Fruit fly (Drosophila melanogaster): ENCODE measurements around the gene bard.

DNA sequence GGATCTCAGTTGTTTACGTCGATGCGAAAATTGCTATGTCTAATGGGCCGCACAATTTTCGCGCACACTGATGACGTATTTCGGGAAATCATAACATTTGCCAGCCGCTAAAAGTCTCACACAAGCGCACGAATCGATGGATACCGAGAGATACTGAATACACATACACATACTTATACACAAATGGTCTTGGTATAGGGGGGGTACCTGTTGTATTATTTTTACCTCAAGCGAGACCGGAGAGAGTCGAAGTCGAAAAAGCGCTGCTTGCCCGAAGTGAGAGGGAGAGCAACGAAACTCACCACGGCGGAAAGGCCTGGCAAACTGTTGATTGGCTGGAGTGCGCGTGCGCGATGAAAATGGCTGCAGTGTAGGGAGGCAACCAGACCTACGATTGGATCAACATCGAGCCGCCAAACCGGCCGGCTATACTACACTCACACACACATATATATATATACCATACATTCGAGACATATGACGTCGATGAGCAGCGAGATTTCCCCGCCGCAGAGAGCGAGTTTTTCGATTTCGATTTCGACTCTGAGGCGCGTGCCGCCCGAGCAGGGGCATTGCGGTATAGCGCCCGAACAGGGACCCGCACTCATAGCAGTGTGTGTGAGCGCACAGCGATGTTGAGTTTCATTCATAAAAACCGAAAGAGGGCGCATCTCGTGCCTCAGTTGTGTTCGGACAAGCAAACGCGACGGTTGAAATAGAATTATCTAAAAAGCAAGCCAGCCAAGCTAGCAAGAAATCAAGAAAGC, 40.7 kb downstream of the bard start:
- TF ChIP-seq CG14711 (tag; optimal IDR thresholded peaks at IDR 0.05): no peak
- no peak for TF ChIP-seq CG7101 (tag; optimal IDR thresholded peaks at IDR 0.05)
- no peak for TF ChIP-seq toe (GFP tag; optimal IDR thresholded peaks at IDR 0.05)
- TF ChIP-seq CG5204 (GFP tag; optimal IDR thresholded peaks at IDR 0.05): peak; percentile 2
- TF ChIP-seq cic (GFP tag; optimal IDR thresholded peaks at IDR 0.05): peak; percentile 83
- TF ChIP-seq cnc (optimal IDR thresholded peaks at IDR 0.05): no peak
- TF ChIP-seq CG12768 (GFP tag; optimal IDR thresholded peaks at IDR 0.05): no peak
- TF ChIP-seq Clk (GFP tag; optimal IDR thresholded peaks at IDR 0.05): no peak
- no peak for TF ChIP-seq CG7045 (GFP tag; optimal IDR thresholded peaks at IDR 0.05)
- TF ChIP-seq kay (GFP tag; ENCODE audit: borderline replicate concordance): no peak
- no peak for TF ChIP-seq bab1 (GFP tag; optimal IDR thresholded peaks at IDR 0.05)
- TF ChIP-seq ovo (GFP tag; optimal IDR thresholded peaks at IDR 0.05): no peak
- no peak for TF ChIP-seq Mnt (GFP tag; optimal IDR thresholded peaks at IDR 0.05)
- no peak for TF ChIP-seq Crg-1 (GFP tag; optimal IDR thresholded peaks at IDR 0.05)

Measured in whole organism, adult.